Fruit fly (Drosophila melanogaster) whole organism, embryonic: ENCODE data around the gene CG44004.

Experiments used
- Asciz ChIP-seq: fragments of 200-800 bp; sonication (Bioruptor generic); optimal IDR thresholded peaks from 2 replicates; lab custom pipeline; 2017; ENCODE audit warnings: missing biosample characterization, mild to moderate bottlenecking, missing genetic modification characterization, missing genetic modification reagents
- Atf3 ChIP-seq: fragments of 200-800 bp; sonication (Bioruptor generic); optimal IDR thresholded peaks from 3 replicates; lab custom pipeline; 2016; ENCODE audit warnings: missing biosample characterization, missing genetic modification characterization
- C15 ChIP-seq: fragments of 200-800 bp; sonication (Bioruptor generic); IDR thresholded peaks from 3 replicates; pipeline ENCODE4 v1.3.6; 2022; ENCODE audit warnings: missing biosample characterization, missing genetic modification characterization
- CG10543 ChIP-seq: fragments of 200-800 bp; sonication (Bioruptor generic); optimal IDR thresholded peaks from 3 replicates; lab custom pipeline; 2017; ENCODE audit warnings: missing biosample characterization, mild to moderate bottlenecking, missing genetic modification characterization, moderate library complexity
- CG11456 ChIP-seq: fragments of 200-800 bp; sonication (Bioruptor generic); IDR thresholded peaks from 3 replicates; pipeline ENCODE4 v1.3.6; 2022; ENCODE audit warnings: missing biosample characterization, missing genetic modification characterization
- CG12071 ChIP-seq: fragments of 200-800 bp; sonication (Bioruptor generic); optimal IDR thresholded peaks from 3 replicates; lab custom pipeline; 2018; ENCODE audit warnings: missing biosample characterization, mild to moderate bottlenecking, missing genetic modification characterization
- CG12769 ChIP-seq: fragments of 200-800 bp; sonication (Bioruptor generic); optimal IDR thresholded peaks from 2 replicates; lab custom pipeline; 2019; ENCODE audit warnings: missing biosample characterization, mild to moderate bottlenecking, missing genetic modification characterization, moderate library complexity
- CG15011 ChIP-seq: fragments of 200-800 bp; sonication (Bioruptor generic); optimal IDR thresholded peaks from 3 replicates; lab custom pipeline; 2018; ENCODE audit warnings: missing biosample characterization, mild to moderate bottlenecking, missing genetic modification characterization
- CG1647 ChIP-seq: fragments of 200-800 bp; sonication (Bioruptor generic); optimal IDR thresholded peaks from 3 replicates; lab custom pipeline; 2016; ENCODE audit warnings: missing biosample characterization, missing genetic modification characterization
- CG17186 ChIP-seq: fragments of 200-800 bp; sonication (Bioruptor generic); optimal IDR thresholded peaks from 3 replicates; lab custom pipeline; 2017; ENCODE audit warnings: missing biosample characterization, missing genetic modification reagents, missing genetic modification characterization
- CG17829 ChIP-seq: fragments of 200-800 bp; optimal IDR thresholded peaks from 2 replicates; lab custom pipeline; 2019; ENCODE audit warnings: missing biosample characterization, mild to moderate bottlenecking, missing genetic modification characterization, moderate library complexity
- CG18262 ChIP-seq: fragments of 200-800 bp; optimal IDR thresholded peaks from 3 replicates; lab custom pipeline; 2019; ENCODE audit warnings: missing biosample characterization, mild to moderate bottlenecking, missing genetic modification characterization, moderate library complexity
- CG2199 ChIP-seq: fragments of 200-800 bp; sonication (Bioruptor generic); IDR thresholded peaks from 3 replicates; pipeline ENCODE4 v1.3.6; 2022; ENCODE audit warnings: missing biosample characterization, missing genetic modification characterization
- CG31441 ChIP-seq: fragments of 200-800 bp; sonication (Bioruptor generic); IDR thresholded peaks from 2 replicates; pipeline ENCODE4 v1.3.6; 2022; ENCODE audit warnings: missing biosample characterization, missing genetic modification characterization
- CG4360 ChIP-seq: fragments of 200-800 bp; sonication (Bioruptor generic); IDR thresholded peaks from 2 replicates; pipeline ENCODE4 v1.3.6; 2022; ENCODE audit warnings: missing biosample characterization, missing genetic modification characterization
- CG4820 ChIP-seq: fragments of 200-800 bp; sonication (Bioruptor generic); optimal IDR thresholded peaks from 3 replicates; lab custom pipeline; 2016; ENCODE audit warnings: missing biosample characterization, missing genetic modification characterization
- CG7556 ChIP-seq: fragments of 200-800 bp; sonication (Bioruptor generic); optimal IDR thresholded peaks from 2 replicates; lab custom pipeline; 2017; ENCODE audit warnings: missing biosample characterization, mild to moderate bottlenecking, missing genetic modification characterization
- CG9609 ChIP-seq: fragments of 200-800 bp; sonication (Bioruptor generic); optimal IDR thresholded peaks from 3 replicates; lab custom pipeline; 2016; ENCODE audit warnings: missing biosample characterization, missing genetic modification characterization
- Camta ChIP-seq: fragments of 200-800 bp; sonication (Bioruptor generic); optimal IDR thresholded peaks from 2 replicates; lab custom pipeline; 2016; ENCODE audit warnings: missing biosample characterization, missing genetic modification characterization
- D ChIP-seq, 2 experiments: fragments of 200-800 bp in 1 of 2; fragments of >200 bp in 1 of 2; sonication (Bioruptor generic) in 1 of 2; optimal IDR thresholded peaks; 2 replicates in 1 of 2; 3 replicates in 1 of 2; lab custom pipeline; 2017; ENCODE audit warnings: mild to moderate bottlenecking in 1 of 2, missing biosample characterization in 1 of 2, missing genetic modification characterization in 1 of 2, missing genetic modification reagents in 1 of 2
- Dbx ChIP-seq: fragments of 200-800 bp; sonication (Bioruptor generic); IDR thresholded peaks from 3 replicates; pipeline ENCODE4 v1.3.6; 2022; ENCODE audit warnings: missing biosample characterization, missing genetic modification characterization
- Drgx ChIP-seq: fragments of 200-800 bp; sonication (Bioruptor generic); IDR thresholded peaks from 2 replicates; pipeline ENCODE4 v1.3.6; 2022; ENCODE audit warnings: missing biosample characterization, missing genetic modification characterization
- HLHmδ ChIP-seq: fragments of 200-800 bp; sonication (Bioruptor generic); optimal IDR thresholded peaks from 2 replicates; lab custom pipeline; 2018; ENCODE audit warnings: missing biosample characterization, mild to moderate bottlenecking, missing genetic modification characterization, moderate library complexity
- Oli ChIP-seq: fragments of 200-800 bp; sonication (Bioruptor generic); optimal IDR thresholded peaks from 2 replicates; lab custom pipeline; 2018; ENCODE audit warnings: missing biosample characterization, mild to moderate bottlenecking, missing genetic modification characterization, moderate library complexity
- Ptx1 ChIP-seq: fragments of 200-800 bp; sonication (Bioruptor generic); IDR thresholded peaks from 2 replicates; pipeline ENCODE4 v1.3.6; 2022; ENCODE audit warnings: missing biosample characterization, missing genetic modification characterization
- aop ChIP-seq: fragments of 200-800 bp; sonication (Bioruptor generic); IDR thresholded peaks from 2 replicates; pipeline ENCODE4 v1.3.6; 2022; ENCODE audit warnings: missing biosample characterization, missing genetic modification characterization
- cwo ChIP-seq: fragments of 200-800 bp; sonication (Bioruptor generic); optimal IDR thresholded peaks from 3 replicates; lab custom pipeline; 2017; ENCODE audit warnings: missing biosample characterization, missing genetic modification characterization, mild to moderate bottlenecking, moderate library complexity, missing genetic modification reagents
- dmrt11E ChIP-seq: fragments of 200-800 bp; sonication (Bioruptor generic); optimal IDR thresholded peaks from 3 replicates; lab custom pipeline; 2018; ENCODE audit warnings: missing biosample characterization, mild to moderate bottlenecking, missing genetic modification characterization, moderate library complexity
- dysf ChIP-seq: fragments of 200-800 bp; sonication (Bioruptor generic); IDR thresholded peaks from 3 replicates; pipeline ENCODE4 v1.3.6; 2022; ENCODE audit warnings: missing biosample characterization, missing genetic modification characterization
- fd3F ChIP-seq: fragments of 200-800 bp; sonication (Bioruptor generic); optimal IDR thresholded peaks from 2 replicates; lab custom pipeline; 2018; ENCODE audit warnings: missing biosample characterization, mild to moderate bottlenecking, missing genetic modification characterization, moderate library complexity
- gcm2 ChIP-seq: fragments of 200-800 bp; sonication (Bioruptor generic); optimal IDR thresholded peaks from 2 replicates; lab custom pipeline; 2016; ENCODE audit warnings: missing biosample characterization, missing genetic modification characterization
- kay ChIP-seq: fragments of 200-800 bp; sonication (Bioruptor generic); optimal IDR thresholded peaks from 2 replicates; lab custom pipeline; 2016; ENCODE audit warnings: missing biosample characterization, missing genetic modification characterization
- lab ChIP-seq: fragments of 200-800 bp; sonication (Bioruptor generic); optimal IDR thresholded peaks from 3 replicates; lab custom pipeline; 2017; ENCODE audit warnings: missing biosample characterization, missing genetic modification characterization, mild to moderate bottlenecking, moderate library complexity, missing genetic modification reagents
- nerfin-2 ChIP-seq: fragments of 200-800 bp; sonication (Bioruptor generic); IDR thresholded peaks from 2 replicates; pipeline ENCODE4 v1.3.6; 2022; ENCODE audit warnings: missing biosample characterization, missing genetic modification characterization; ENCODE audit not compliant: partially characterized antibody
- nom ChIP-seq: fragments of 200-800 bp; sonication (Bioruptor generic); optimal IDR thresholded peaks from 2 replicates; lab custom pipeline; 2017; ENCODE audit warnings: missing biosample characterization, missing genetic modification characterization, mild to moderate bottlenecking, moderate library complexity, missing genetic modification reagents
- sc ChIP-seq, 3 experiments: fragments of >200 bp in 2 of 3; fragments of 200-800 bp in 1 of 3; sonication (Bioruptor generic) in 1 of 3; optimal IDR thresholded peaks; 2 replicates in 2 of 3; 3 replicates in 1 of 3; lab custom pipeline; 2017; ENCODE audit warnings: mild to moderate bottlenecking in 1 of 3, missing biosample characterization in 1 of 3, missing genetic modification characterization in 1 of 3, missing genetic modification reagents in 1 of 3
- sd ChIP-seq: fragments of 200-800 bp; sonication (Bioruptor generic); optimal IDR thresholded peaks from 3 replicates; lab custom pipeline; 2018; ENCODE audit warnings: missing biosample characterization, mild to moderate bottlenecking, missing genetic modification characterization, moderate library complexity
- sens ChIP-seq: fragments of 200-800 bp; sonication (Bioruptor generic); peaks from one replicate; lab custom pipeline; 2016; ENCODE audit warnings: missing biosample characterization, missing genetic modification characterization
- sna ChIP-seq: fragments of 200-800 bp; sonication (Bioruptor generic); IDR thresholded peaks from 2 replicates; pipeline ENCODE4 v1.3.6; 2022; ENCODE audit warnings: missing biosample characterization, missing genetic modification characterization; ENCODE audit not compliant: partially characterized antibody
- sr ChIP-seq: fragments of 200-800 bp; sonication (Bioruptor generic); IDR thresholded peaks from 3 replicates; pipeline ENCODE4 v1.3.6; 2022; ENCODE audit warnings: missing biosample characterization, missing genetic modification characterization
- trh ChIP-seq: fragments of 200-800 bp; sonication (Bioruptor generic); optimal IDR thresholded peaks from 2 replicates; lab custom pipeline; 2016; ENCODE audit warnings: missing biosample characterization, missing genetic modification characterization
- tx ChIP-seq: fragments of 200-800 bp; sonication (Bioruptor generic); optimal IDR thresholded peaks from 2 replicates; lab custom pipeline; 2016; ENCODE audit warnings: missing biosample characterization, missing genetic modification characterization
- unpg ChIP-seq: fragments of 200-800 bp; sonication (Bioruptor generic); optimal IDR thresholded peaks from 3 replicates; lab custom pipeline; 2018; ENCODE audit warnings: missing biosample characterization, mild to moderate bottlenecking, missing genetic modification characterization, moderate library complexity
- wek ChIP-seq: fragments of 200-800 bp; sonication (Bioruptor generic); optimal IDR thresholded peaks from 3 replicates; lab custom pipeline; 2018; ENCODE audit warnings: missing biosample characterization, mild to moderate bottlenecking, missing genetic modification characterization, moderate library complexity

Gene CG44004

dm6 chr3L:18073559-18074134, at the start of gene CG44004:
TSS of gene CG44004 (minus strand) at chr3L:18073863.
- TF ChIP-seq nom (GFP tag; lab: Kevin White, UChicago) (peak; percentile 66), gcm2 (GFP tag; lab: Kevin White, UChicago) (no peak), CG1647 (no peak), sens (GFP tag; lab: Kevin White, UChicago) (peak; percentile 11), CG9609 (GFP tag; lab: Kevin White, UChicago) (no peak)
- TF ChIP-seq, all 482 proteins: peak for 2

dm6 chr3L:18121889-18122288, 48.2 kb upstream of the CG44004 start, which contains the start of gene CG42853:
TSS of gene CG42853 (minus strand) at chr3L:18121989.
- TF ChIP-seq HLHmδ (GFP tag; lab: Kevin White, UChicago) = no peak
- TF ChIP-seq CG4820 (GFP tag; lab: Kevin White, UChicago) = no peak
- TF ChIP-seq fd3F (GFP tag; lab: Kevin White, UChicago) = no peak
- no peak for TF ChIP-seq tx (GFP tag; lab: Kevin White, UChicago)
- no peak for TF ChIP-seq Dbx (GFP tag; lab: Robert Waterston, UW)
- no peak for TF ChIP-seq CG31441 (GFP tag; lab: Robert Waterston, UW)
- TF ChIP-seq sr (GFP tag; lab: Robert Waterston, UW) = no peak
- no peak for TF ChIP-seq Asciz (GFP tag; lab: Kevin White, UChicago)
- no peak for TF ChIP-seq CG11456 (GFP tag; lab: Robert Waterston, UW)
- no peak for TF ChIP-seq lab (GFP tag; lab: Kevin White, UChicago)
- TF ChIP-seq Ptx1 = no peak
- TF ChIP-seq nerfin-2 (GFP tag; lab: Robert Waterston, UW) = no peak
- no peak for TF ChIP-seq sc (optimal IDR thresholded peaks at IDR 0.05; lab: Kevin White, UChicago)
- no peak for TF ChIP-seq sc (GFP tag; optimal IDR thresholded peaks at IDR 0.05; lab: Kevin White, UChicago)
- no peak for TF ChIP-seq D (optimal IDR thresholded peaks at IDR 0.05; lab: Kevin White, UChicago)
- no peak for TF ChIP-seq D (GFP tag; optimal IDR thresholded peaks at IDR 0.05; lab: Kevin White, UChicago)
- TF ChIP-seq kay = no peak
- TF ChIP-seq trh (GFP tag; lab: Kevin White, UChicago) = no peak
- no peak for TF ChIP-seq CG12769 (tag; lab: Kevin White, UChicago)
- TF ChIP-seq CG10543 (GFP tag; lab: Kevin White, UChicago) = no peak
- TF ChIP-seq unpg (GFP tag; lab: Kevin White, UChicago) = no peak

dm6 chr3L:18114038-18114926, 40.6 kb upstream of the CG44004 start:
- TF ChIP-seq Atf3 (GFP tag; lab: Kevin White, UChicago) (no peak), aop (GFP tag; lab: Robert Waterston, UW) (no peak), CG15011 (peak; percentile 24), CG2199 (GFP tag; lab: Robert Waterston, UW) (peak; percentile 83; the same call in 2 of the 3 replicates), Oli (peak; percentile 66), unpg (GFP tag; lab: Kevin White, UChicago) (peak; percentile 40), cwo (no peak), sna (GFP tag; lab: Robert Waterston, UW) (no peak), CG18262 (tag; lab: Kevin White, UChicago) (peak; percentile 70), CG7556 (GFP tag; lab: Kevin White, UChicago) (peak; percentile 66), CG17829 (tag; lab: Kevin White, UChicago) (peak; percentile 13), CG12071 (GFP tag; lab: Kevin White, UChicago) (peak; percentile 71), dysf (peak; percentile 67), dmrt11E (no peak), Camta (peak; percentile 22), CG4360 (no peak), C15 (0 out of 3 replicates have a peak, but pooled peaks have one; percentile 33), sd (tag; lab: Kevin White, UChicago) (peak; percentile 52), CG31441 (GFP tag; lab: Robert Waterston, UW) (peak; percentile 55), CG17186 (GFP tag; lab: Kevin White, UChicago) (no peak), wek (GFP tag; lab: Kevin White, UChicago) (peak; percentile 41), Drgx (peak; percentile 13; the same call in 1 of the 2 replicates)
